Fruit fly (Drosophila melanogaster): ENCODE measurements around the gene CG10347.

The CG10347 gene

DNA sequence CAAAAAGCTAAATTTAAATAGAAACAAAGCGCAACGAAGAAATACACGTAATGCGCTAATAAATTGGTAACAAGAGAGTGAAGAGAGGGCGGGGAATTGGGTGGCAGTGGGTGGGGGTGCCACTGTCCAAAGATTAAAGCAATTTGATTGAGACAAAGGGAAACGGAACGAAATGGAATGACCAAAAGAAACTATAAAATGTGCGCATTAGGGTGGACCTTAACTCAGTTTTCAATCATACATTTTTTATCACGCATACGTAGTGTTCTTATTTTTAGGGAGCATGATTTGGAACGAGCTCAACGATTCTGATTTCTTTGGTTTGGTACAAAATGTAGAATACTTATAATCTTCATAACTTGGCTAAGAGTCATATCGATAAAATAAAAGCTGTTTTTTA is 32.8 kb downstream of the CG10347 start:
- TF ChIP-seq CG8478 (optimal IDR thresholded peaks at IDR 0.05) (no peak), CTCF (optimal IDR thresholded peaks at IDR 0.05) (no peak)

DNA sequence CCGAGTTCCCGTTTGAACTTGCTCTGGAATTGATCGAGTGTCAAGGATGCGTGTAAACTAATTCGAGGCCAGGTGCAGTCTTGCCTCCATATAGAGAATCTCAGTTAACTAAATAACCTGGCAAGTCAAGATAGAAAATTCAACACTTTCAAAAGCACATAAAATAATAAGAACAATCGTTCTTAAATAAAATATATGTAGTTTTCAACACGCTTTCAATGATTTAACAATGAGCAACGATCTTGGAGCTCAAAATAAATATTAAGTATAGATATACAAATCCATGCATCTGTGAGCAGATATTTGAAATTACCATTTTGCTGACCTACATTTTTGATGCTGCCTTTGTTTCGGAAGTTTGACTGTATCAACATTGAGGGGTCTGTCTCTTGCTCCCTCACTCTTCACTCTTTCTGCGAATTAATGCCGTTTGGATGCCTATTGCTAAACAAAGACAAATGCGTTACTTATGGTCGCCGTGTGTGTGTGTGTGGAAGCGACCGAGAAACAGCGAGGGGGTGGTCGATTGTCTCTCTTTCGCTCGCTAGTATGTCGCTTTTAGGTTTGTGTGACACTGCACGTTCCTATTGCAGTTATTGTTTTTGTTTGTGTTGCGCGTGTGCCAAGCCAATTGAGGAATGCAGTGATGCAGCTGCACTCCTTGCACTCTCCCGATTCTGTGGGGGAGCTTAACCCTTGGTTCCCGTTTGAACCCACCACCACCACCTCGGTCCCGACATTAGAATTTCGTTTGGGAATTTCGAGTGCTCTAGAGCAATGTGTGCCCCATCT is 34.3 kb downstream of the CG10347 start:
- TF ChIP-seq CTCF (optimal IDR thresholded peaks at IDR 0.05) = no peak
- no peak for TF ChIP-seq CG8478 (optimal IDR thresholded peaks at IDR 0.05)

- no peak for TF ChIP-seq CG8478 (optimal IDR thresholded peaks at IDR 0.05)
- TF ChIP-seq CTCF (optimal IDR thresholded peaks at IDR 0.05) = no peak
These were observed 35.4 kb downstream of the CG10347 start for dm6 chrX:11819241-11819862.

dm6 chrX:11818767-11819089 is 36.0 kb downstream of the CG10347 start:
- TF ChIP-seq CG8478 (optimal IDR thresholded peaks at IDR 0.05) (no peak), CTCF (optimal IDR thresholded peaks at IDR 0.05) (no peak)

DNA sequence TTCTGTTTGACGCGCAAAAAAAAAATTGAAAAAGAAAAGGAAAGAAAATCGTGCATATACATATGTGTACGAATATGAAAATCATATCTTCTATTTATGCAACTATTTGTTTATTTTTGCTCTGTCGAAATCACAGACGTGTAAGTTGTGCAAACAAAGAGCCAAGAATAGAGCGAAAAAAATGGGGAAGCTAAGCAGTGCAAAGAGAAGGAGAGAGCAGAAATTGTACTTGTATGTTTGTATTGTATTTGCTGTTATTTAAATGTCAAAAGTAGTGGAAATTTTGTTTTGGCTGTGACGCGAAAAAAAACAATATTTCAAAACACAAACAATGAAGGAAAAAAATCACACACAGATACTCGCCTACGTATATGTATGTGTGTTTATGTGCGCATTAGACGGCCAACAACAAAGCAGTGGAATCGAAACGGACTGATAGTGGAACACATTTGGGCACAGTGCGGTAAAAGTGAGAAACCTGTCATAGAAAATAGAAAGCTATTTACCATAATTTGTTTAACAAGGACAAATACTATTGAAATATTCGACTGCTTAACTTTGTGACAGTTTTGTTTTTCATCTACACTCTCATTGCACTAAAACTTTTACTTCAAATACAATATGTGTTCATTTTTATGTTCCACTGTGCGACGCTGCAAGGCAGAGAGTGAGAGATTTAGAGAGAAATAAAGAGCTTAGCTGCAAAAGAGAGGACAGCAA is 36.5 kb downstream of the CG10347 start:
- TF ChIP-seq CG8478 (optimal IDR thresholded peaks at IDR 0.05) = no peak
- no peak for TF ChIP-seq CTCF (optimal IDR thresholded peaks at IDR 0.05)

DNA sequence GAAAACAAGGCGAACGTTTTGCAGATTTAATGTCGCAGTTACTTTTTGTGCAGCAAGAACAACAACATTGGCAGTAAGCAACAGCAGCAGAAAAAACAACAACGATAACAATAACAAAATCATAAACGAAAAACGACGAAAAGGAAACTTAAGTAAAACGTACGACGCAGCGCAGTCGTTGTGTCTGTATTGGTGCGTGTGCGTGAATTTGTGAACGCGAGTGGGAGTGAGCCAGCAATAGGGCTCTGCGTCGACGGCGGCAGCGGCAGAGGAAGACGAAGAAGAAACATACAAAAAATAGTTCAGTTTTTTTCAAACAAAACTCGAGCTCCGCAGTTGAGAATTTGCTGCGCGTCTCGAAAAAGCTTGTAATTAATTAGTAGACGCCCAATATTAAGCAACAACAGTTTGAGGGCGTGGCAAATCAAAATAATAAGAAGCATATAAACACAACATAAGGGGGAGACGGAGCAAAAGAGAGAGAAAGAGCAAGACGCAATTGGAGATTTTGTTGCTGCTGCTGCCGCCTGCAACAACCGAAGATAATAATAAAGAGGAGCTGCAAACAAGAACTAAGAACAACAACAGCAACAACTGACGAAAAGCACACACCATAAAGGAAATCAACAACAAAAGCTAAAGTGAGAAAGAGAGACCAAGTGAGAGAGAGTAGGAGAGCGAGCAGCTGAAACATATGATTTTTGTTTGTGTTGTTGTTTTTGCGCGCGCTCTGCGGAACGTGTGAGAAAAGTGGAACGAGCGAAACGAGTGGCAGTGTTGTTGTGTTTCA is 37.4 kb downstream of the CG10347 start:
- no peak for TF ChIP-seq CTCF (optimal IDR thresholded peaks at IDR 0.05)
- TF ChIP-seq CG8478 (optimal IDR thresholded peaks at IDR 0.05) = no peak

DNA sequence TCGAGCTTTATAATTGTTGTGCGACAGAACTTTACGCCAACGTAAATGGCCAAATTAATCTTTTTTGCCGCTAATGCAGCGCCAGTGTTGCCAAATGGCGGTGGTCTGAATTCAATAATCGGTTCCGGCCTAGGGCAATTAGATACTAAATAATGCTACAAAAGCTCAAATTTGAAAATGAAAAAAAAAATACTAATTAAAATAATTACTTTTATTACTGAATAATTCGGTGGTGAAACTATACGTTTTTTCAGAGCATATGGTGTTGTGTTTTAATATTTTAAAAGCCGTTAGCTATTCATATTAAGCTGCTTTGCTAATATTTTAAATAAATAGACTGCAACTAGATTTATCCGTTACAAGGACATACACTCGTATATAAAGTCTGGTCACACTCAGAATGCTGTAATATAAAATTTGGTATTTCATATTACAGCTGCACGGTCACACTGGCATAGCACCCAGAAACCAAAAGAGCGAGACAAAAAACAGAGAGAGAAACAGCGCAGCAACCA is 38.2 kb downstream of the CG10347 start, which contains the start of the genes CG1578 and rudhira:
CG1578 (minus strand) TSS at position 118 of the 515 bp plus-strand sequence.
rudhira (plus strand) TSS at position 465 of the 515 bp plus-strand sequence.
- TF ChIP-seq CG8478 (optimal IDR thresholded peaks at IDR 0.05) (no peak), CTCF (optimal IDR thresholded peaks at IDR 0.05) (no peak)

- TF ChIP-seq CTCF (optimal IDR thresholded peaks at IDR 0.05) (no peak), CG8478 (optimal IDR thresholded peaks at IDR 0.05) (no peak)
These were observed 39.1 kb downstream of the CG10347 start for dm6 chrX:11815356-11816270.

DNA sequence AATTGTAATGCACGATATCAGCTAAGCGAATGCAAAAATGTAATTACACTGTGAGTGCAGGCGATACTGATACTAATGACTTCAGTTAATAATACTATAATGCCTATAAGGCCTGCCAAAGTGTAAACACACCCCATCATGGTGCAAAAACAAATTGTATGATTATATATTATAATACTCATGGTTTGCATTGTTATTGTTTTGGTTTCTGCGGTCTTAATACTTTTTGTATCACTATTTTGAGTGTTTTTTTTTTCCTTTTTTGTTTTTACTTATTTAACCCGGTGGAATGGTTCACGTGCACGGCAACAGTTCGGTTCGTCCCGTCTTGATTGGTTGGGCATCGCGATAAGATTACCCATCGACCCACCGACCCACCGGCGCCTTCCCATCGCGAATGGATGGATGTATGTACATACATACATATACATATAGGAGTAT is 41.0 kb downstream of the CG10347 start:
- TF ChIP-seq CG8478 (optimal IDR thresholded peaks at IDR 0.05) (no peak), CTCF (optimal IDR thresholded peaks at IDR 0.05) (no peak)

dm6 chrX:11812828-11813227 is 41.9 kb downstream of the CG10347 start:
- TF ChIP-seq CTCF (optimal IDR thresholded peaks at IDR 0.05) = no peak
- no peak for TF ChIP-seq CG8478 (optimal IDR thresholded peaks at IDR 0.05)

dm6 chrX:11806867-11807747 is 47.6 kb downstream of the CG10347 start, which contains the start of gene Hsc70-3:
Gene Hsc70-3 (minus strand): TSS chrX:11807117.
- no peak for TF ChIP-seq CTCF (optimal IDR thresholded peaks at IDR 0.05)
- no peak for TF ChIP-seq CG8478 (optimal IDR thresholded peaks at IDR 0.05)

dm6 chrX:11806196-11806595 is 48.5 kb downstream of the CG10347 start:
- no peak for TF ChIP-seq CG8478 (optimal IDR thresholded peaks at IDR 0.05)
- no peak for TF ChIP-seq CTCF (optimal IDR thresholded peaks at IDR 0.05)
